Fruit fly (Drosophila melanogaster): ENCODE measurements around the gene CG32756.

The CG32756 gene

dm6 chrX:5980883-5981282, 35.4 kb downstream of the CG32756 start:
- TF ChIP-seq CG8478 (optimal IDR thresholded peaks at IDR 0.05) (no peak), EcR (GFP tag; optimal IDR thresholded peaks at IDR 0.05) (no peak), pan (optimal IDR thresholded peaks at IDR 0.05) (no peak), Dll (optimal IDR thresholded peaks at IDR 0.05) (no peak), usp (GFP tag; optimal IDR thresholded peaks at IDR 0.05) (no peak), psq (optimal IDR thresholded peaks at IDR 0.05) (no peak)

- TF ChIP-seq CG8478 (optimal IDR thresholded peaks at IDR 0.05) = no peak
These were observed 35.9 kb downstream of the CG32756 start for dm6 chrX:5981410-5981809.

dm6 chrX:5983390-5983789, 37.9 kb downstream of the CG32756 start:
- TF ChIP-seq psq (optimal IDR thresholded peaks at IDR 0.05) (no peak), usp (GFP tag; optimal IDR thresholded peaks at IDR 0.05) (no peak), EcR (GFP tag; optimal IDR thresholded peaks at IDR 0.05) (no peak), Dll (optimal IDR thresholded peaks at IDR 0.05) (no peak), pan (optimal IDR thresholded peaks at IDR 0.05) (no peak), CG8478 (optimal IDR thresholded peaks at IDR 0.05) (no peak)

dm6 chrX:5987362-5987761, 41.9 kb downstream of the CG32756 start:
- TF ChIP-seq usp (GFP tag; optimal IDR thresholded peaks at IDR 0.05) (no peak), pan (optimal IDR thresholded peaks at IDR 0.05) (no peak), EcR (GFP tag; optimal IDR thresholded peaks at IDR 0.05) (no peak), Dll (optimal IDR thresholded peaks at IDR 0.05) (no peak), CG8478 (optimal IDR thresholded peaks at IDR 0.05) (no peak)

dm6 chrX:5988088-5988987, 42.9 kb downstream of the CG32756 start, which contains the start of gene CG5966:
Gene CG5966, plus strand, starts transcription at chrX:5988791.
- TF ChIP-seq CG8478 (optimal IDR thresholded peaks at IDR 0.05) (no peak), Dll (optimal IDR thresholded peaks at IDR 0.05) (no peak), psq (optimal IDR thresholded peaks at IDR 0.05) (no peak), EcR (GFP tag; optimal IDR thresholded peaks at IDR 0.05) (no peak), pan (optimal IDR thresholded peaks at IDR 0.05) (no peak), usp (GFP tag; optimal IDR thresholded peaks at IDR 0.05) (no peak)

- TF ChIP-seq Dll (optimal IDR thresholded peaks at IDR 0.05) (no peak), psq (optimal IDR thresholded peaks at IDR 0.05) (no peak), EcR (GFP tag; optimal IDR thresholded peaks at IDR 0.05) (no peak), CG8478 (optimal IDR thresholded peaks at IDR 0.05) (no peak), usp (GFP tag; optimal IDR thresholded peaks at IDR 0.05) (no peak), pan (optimal IDR thresholded peaks at IDR 0.05) (no peak)
These were observed 43.9 kb downstream of the CG32756 start for dm6 chrX:5989368-5989767.

dm6 chrX:5992141-5992540, 46.7 kb downstream of the CG32756 start:
- TF ChIP-seq EcR (GFP tag; optimal IDR thresholded peaks at IDR 0.05) = no peak
- no peak for TF ChIP-seq psq (optimal IDR thresholded peaks at IDR 0.05)
- no peak for TF ChIP-seq usp (GFP tag; optimal IDR thresholded peaks at IDR 0.05)
- TF ChIP-seq Dll (optimal IDR thresholded peaks at IDR 0.05) = no peak
- no peak for TF ChIP-seq pan (optimal IDR thresholded peaks at IDR 0.05)
- no peak for TF ChIP-seq CG8478 (optimal IDR thresholded peaks at IDR 0.05)

dm6 chrX:5992767-5993325, 47.4 kb downstream of the CG32756 start:
- no peak for TF ChIP-seq EcR (GFP tag; optimal IDR thresholded peaks at IDR 0.05)
- no peak for TF ChIP-seq Dll (optimal IDR thresholded peaks at IDR 0.05)
- no peak for TF ChIP-seq psq (optimal IDR thresholded peaks at IDR 0.05)
- TF ChIP-seq pan (optimal IDR thresholded peaks at IDR 0.05) = no peak
- no peak for TF ChIP-seq usp (GFP tag; optimal IDR thresholded peaks at IDR 0.05)
- TF ChIP-seq CG8478 (optimal IDR thresholded peaks at IDR 0.05) = no peak

dm6 chrX:5995951-5996350, 50.5 kb downstream of the CG32756 start:
- TF ChIP-seq Dll (optimal IDR thresholded peaks at IDR 0.05) = no peak
- TF ChIP-seq EcR (GFP tag; optimal IDR thresholded peaks at IDR 0.05) = no peak
- TF ChIP-seq psq (optimal IDR thresholded peaks at IDR 0.05) = no peak
- no peak for TF ChIP-seq CG8478 (optimal IDR thresholded peaks at IDR 0.05)
- TF ChIP-seq usp (GFP tag; optimal IDR thresholded peaks at IDR 0.05) = no peak
- no peak for TF ChIP-seq pan (optimal IDR thresholded peaks at IDR 0.05)

dm6 chrX:5997931-5998330, 52.4 kb downstream of the CG32756 start:
- no peak for TF ChIP-seq usp (GFP tag; optimal IDR thresholded peaks at IDR 0.05)
- no peak for TF ChIP-seq Dll (optimal IDR thresholded peaks at IDR 0.05)
- TF ChIP-seq CG8478 (optimal IDR thresholded peaks at IDR 0.05) = no peak
- TF ChIP-seq pan (optimal IDR thresholded peaks at IDR 0.05) = no peak
- no peak for TF ChIP-seq psq (optimal IDR thresholded peaks at IDR 0.05)
- no peak for TF ChIP-seq EcR (GFP tag; optimal IDR thresholded peaks at IDR 0.05)

Measured in whole organism.